Worm (Caenorhabditis elegans) whole organism, midembryonic: ENCODE measurements around the gene skn-1.

Experiments used
- T22C8.4 ChIP-seq: fragments of 200-800 bp; sonication (Bioruptor generic); IDR thresholded peaks from 2 replicates; pipeline ENCODE4 v1.3.6; 2022; ENCODE audit warnings: missing genetic modification characterization, missing compliant biosample characterization
- cog-1 ChIP-seq: sonication (generic microtip); optimal IDR thresholded peaks from 2 replicates; lab custom pipeline; 2016; ENCODE audit warnings: missing genetic modification characterization, missing compliant biosample characterization
- flt-1 ChIP-seq: fragments of 200-800 bp; sonication (Bioruptor generic); IDR thresholded peaks from 2 replicates; pipeline ENCODE4 v1.3.6; 2022; ENCODE audit warnings: missing genetic modification characterization, missing compliant biosample characterization
- klf-2 ChIP-seq: fragments of 200-800 bp; sonication (Bioruptor generic); conservative IDR thresholded peaks from 2 replicates; pipeline ENCODE4 v1.3.6; 2022; ENCODE audit warnings: missing genetic modification reagents, missing genetic modification characterization, missing compliant biosample characterization
- med-1 ChIP-seq: sonication (generic microtip); optimal IDR thresholded peaks from 2 replicates; lab custom pipeline; 2017; ENCODE audit warnings: missing genetic modification characterization, mild to moderate bottlenecking, missing compliant biosample characterization, antibody characterized with exemption, missing genetic modification reagents; ENCODE audit not compliant: insufficient read depth
- ref-1 ChIP-seq: fragments of 200-800 bp; sonication (Bioruptor generic); conservative IDR thresholded peaks from 2 replicates; pipeline ENCODE4 v1.3.6; 2022; ENCODE audit warnings: missing genetic modification reagents, missing genetic modification characterization, missing compliant biosample characterization
- tab-1 ChIP-seq: fragments of 200-800 bp; sonication (Bioruptor generic); IDR thresholded peaks from 2 replicates; pipeline ENCODE4 v1.3.6; 2022; ENCODE audit warnings: missing genetic modification characterization, missing compliant biosample characterization
- ztf-23 ChIP-seq: fragments of 200-800 bp; sonication (Bioruptor generic); IDR thresholded peaks from 2 replicates; pipeline ENCODE4 v1.3.6; 2022; ENCODE audit warnings: missing genetic modification reagents, missing genetic modification characterization, missing compliant biosample characterization
- ztf-29 ChIP-seq: fragments of 200-800 bp; sonication (Bioruptor generic); IDR thresholded peaks from 2 replicates; pipeline ENCODE4 v1.3.6; 2022; ENCODE audit warnings: missing genetic modification reagents, missing genetic modification characterization, missing compliant biosample characterization

skn-1 gene

ce11 chrIV:5631628-5632027 lies 28.6 kb downstream of the skn-1 start, which contains the start of gene ttbk-8.2:
Gene ttbk-8.2, plus strand, starts transcription at chrIV:5631928.
- no peak for TF ChIP-seq ztf-23 (GFP tag; lab: Robert Waterston, UW)
- no peak for TF ChIP-seq tab-1 (GFP tag; lab: Robert Waterston, UW)
- no peak for TF ChIP-seq flt-1 (GFP tag; lab: Robert Waterston, UW)
- TF ChIP-seq ztf-29 (GFP tag; lab: Robert Waterston, UW): no peak
- no peak for TF ChIP-seq T22C8.4
- TF ChIP-seq med-1 (GFP tag; lab: Kevin White, UChicago): no peak
- no peak for TF ChIP-seq ref-1 (GFP tag; lab: Robert Waterston, UW)
- no peak for TF ChIP-seq cog-1
- TF ChIP-seq klf-2 (GFP tag; lab: Robert Waterston, UW): no peak

ce11 chrIV:5630156-5630555 lies 30.0 kb downstream of the skn-1 start, which contains the start of gene srd-12:
Gene srd-12, minus strand, starts transcription at chrIV:5630256.
- TF ChIP-seq ztf-29 (GFP tag; lab: Robert Waterston, UW) (no peak), flt-1 (GFP tag; lab: Robert Waterston, UW) (no peak), ref-1 (GFP tag; lab: Robert Waterston, UW) (no peak), ztf-23 (GFP tag; lab: Robert Waterston, UW) (no peak), T22C8.4 (no peak), med-1 (GFP tag; lab: Kevin White, UChicago) (no peak), tab-1 (GFP tag; lab: Robert Waterston, UW) (no peak), klf-2 (GFP tag; lab: Robert Waterston, UW) (no peak)

ce11 chrIV:5627056-5627455 lies 33.1 kb downstream of the skn-1 start, which contains the start of gene srsx-14:
Gene srsx-14, minus strand, starts transcription at chrIV:5627156.
- TF ChIP-seq ref-1 (GFP tag; lab: Robert Waterston, UW): no peak
- TF ChIP-seq klf-2 (GFP tag; lab: Robert Waterston, UW): no peak
- no peak for TF ChIP-seq ztf-23 (GFP tag; lab: Robert Waterston, UW)
- TF ChIP-seq cog-1: no peak
- TF ChIP-seq tab-1 (GFP tag; lab: Robert Waterston, UW): no peak
- TF ChIP-seq flt-1 (GFP tag; lab: Robert Waterston, UW): no peak
- no peak for TF ChIP-seq T22C8.4
- TF ChIP-seq ztf-29 (GFP tag; lab: Robert Waterston, UW): no peak
- TF ChIP-seq med-1 (GFP tag; lab: Kevin White, UChicago): no peak

- no peak for TF ChIP-seq ztf-23 (GFP tag; lab: Robert Waterston, UW)
- no peak for TF ChIP-seq tab-1 (GFP tag; lab: Robert Waterston, UW)
- no peak for TF ChIP-seq T22C8.4
- no peak for TF ChIP-seq ref-1 (GFP tag; lab: Robert Waterston, UW)
- no peak for TF ChIP-seq ztf-29 (GFP tag; lab: Robert Waterston, UW)
- TF ChIP-seq klf-2 (GFP tag; lab: Robert Waterston, UW): no peak
- TF ChIP-seq med-1 (GFP tag; lab: Kevin White, UChicago): no peak
- TF ChIP-seq cog-1: no peak
Measured at ce11 chrIV:5623718-5624117, 36.5 kb downstream of the skn-1 start, which contains the start of gene srsx-15. Gene srsx-15, minus strand, starts transcription at chrIV:5623818.

- TF ChIP-seq ztf-29 (GFP tag; lab: Robert Waterston, UW) (no peak), ztf-23 (GFP tag; lab: Robert Waterston, UW) (no peak), cog-1 (no peak), tab-1 (GFP tag; lab: Robert Waterston, UW) (no peak), T22C8.4 (no peak), med-1 (GFP tag; lab: Kevin White, UChicago) (no peak), flt-1 (GFP tag; lab: Robert Waterston, UW) (no peak), klf-2 (GFP tag; lab: Robert Waterston, UW) (no peak), ref-1 (GFP tag; lab: Robert Waterston, UW) (no peak)
Measured at ce11 chrIV:5619643-5620042, 40.5 kb downstream of the skn-1 start, which contains the start of gene srsx-16. Gene srsx-16, minus strand, starts transcription at chrIV:5619743.

- TF ChIP-seq klf-2 (GFP tag; lab: Robert Waterston, UW) (no peak), flt-1 (GFP tag; lab: Robert Waterston, UW) (no peak), T22C8.4 (no peak), med-1 (GFP tag; lab: Kevin White, UChicago) (no peak), cog-1 (no peak), tab-1 (GFP tag; lab: Robert Waterston, UW) (no peak), ztf-23 (GFP tag; lab: Robert Waterston, UW) (no peak), ztf-29 (GFP tag; lab: Robert Waterston, UW) (no peak), ref-1 (GFP tag; lab: Robert Waterston, UW) (no peak)
Measured at ce11 chrIV:5614558-5615026, 45.6 kb downstream of the skn-1 start, which contains the start of gene C39H7.4. Gene C39H7.4, minus strand, starts transcription at chrIV:5614608.

ce11 chrIV:5607343-5607742 lies 52.8 kb downstream of the skn-1 start:
- TF ChIP-seq cog-1: no peak

ce11 chrIV:5605225-5605624 lies 55.0 kb downstream of the skn-1 start:
- TF ChIP-seq klf-2 (GFP tag; lab: Robert Waterston, UW) (no peak), ztf-23 (GFP tag; lab: Robert Waterston, UW) (no peak)

- TF ChIP-seq flt-1 (GFP tag; lab: Robert Waterston, UW) (no peak), cog-1 (peak; percentile 47)
Measured at ce11 chrIV:5604465-5604864, 55.7 kb downstream of the skn-1 start.

- TF ChIP-seq T22C8.4 (no peak), flt-1 (GFP tag; lab: Robert Waterston, UW) (no peak), tab-1 (GFP tag; lab: Robert Waterston, UW) (no peak), ztf-23 (GFP tag; lab: Robert Waterston, UW) (no peak), ref-1 (GFP tag; lab: Robert Waterston, UW) (no peak), cog-1 (no peak), med-1 (GFP tag; lab: Kevin White, UChicago) (no peak), ztf-29 (GFP tag; lab: Robert Waterston, UW) (no peak), klf-2 (GFP tag; lab: Robert Waterston, UW) (no peak)
Measured at ce11 chrIV:5603321-5603720, 56.9 kb downstream of the skn-1 start.
